Worm (Caenorhabditis elegans) whole organism, L1 larva: ENCODE results near the gene srh-200.

ENCODE experiments used
- Y116A8C.19 ChIP-seq: sonication (generic microtip); optimal IDR thresholded peaks from 2 replicates; lab custom pipeline; 2016; ENCODE audit warnings: missing compliant biosample characterization, missing genetic modification characterization, borderline replicate concordance
- aha-1 ChIP-seq: fragments of 150-350 bp; optimal IDR thresholded peaks from 2 replicates; lab custom pipeline; 2014; ENCODE audit warnings: missing biosample characterization, missing genetic modification characterization
- alr-1 ChIP-seq: fragments of 200-800 bp; sonication (Bioruptor generic); optimal IDR thresholded peaks from 2 replicates; lab custom pipeline; 2018; ENCODE audit warnings: borderline replicate concordance, mild to moderate bottlenecking, missing genetic modification characterization, missing compliant biosample characterization
- aly-2 ChIP-seq: fragments of 150-350 bp; optimal IDR thresholded peaks from 2 replicates; lab custom pipeline; 2014; ENCODE audit warnings: missing biosample characterization, missing genetic modification characterization
- ama-1 ChIP-seq: fragments of 150-350 bp; optimal IDR thresholded peaks from 2 replicates; lab custom pipeline; 2014
- ceh-63 ChIP-seq: fragments of 200-800 bp; sonication (Bioruptor generic); optimal IDR thresholded peaks from 2 replicates; lab custom pipeline; 2018; ENCODE audit warnings: mild to moderate bottlenecking, missing genetic modification characterization, missing compliant biosample characterization
- efl-3 ChIP-seq: fragments of 200-800 bp; sonication (Bioruptor generic); optimal IDR thresholded peaks from 2 replicates; lab custom pipeline; 2018; ENCODE audit warnings: mild to moderate bottlenecking, missing genetic modification characterization, missing compliant biosample characterization
- egl-27 ChIP-seq, 2 experiments: fragments of 150-350 bp in 1 of 2; sonication (generic microtip); optimal IDR thresholded peaks; 3 replicates each; lab custom pipeline; 2017 to 2018; ENCODE audit warnings: missing biosample characterization in 2 of 2, missing genetic modification characterization in 2 of 2, missing genetic modification reagents in 2 of 2
- elt-3 ChIP-seq, 6 experiments: fragments of 150-350 bp in 1 of 6; sonication (generic microtip); optimal IDR thresholded peaks; 2 replicates each; lab custom pipeline; 2017 to 2018; ENCODE audit warnings: missing biosample characterization in 6 of 6, missing genetic modification characterization in 6 of 6, inconsistent platforms in 1 of 6
- fkh-8 ChIP-seq: sonication (generic microtip); optimal IDR thresholded peaks from 2 replicates; lab custom pipeline; 2016; ENCODE audit warnings: mild to moderate bottlenecking, missing genetic modification characterization, missing compliant biosample characterization
- fos-1 ChIP-seq: fragments of 150-350 bp; optimal IDR thresholded peaks from 2 replicates; lab custom pipeline; 2014; ENCODE audit warnings: missing biosample characterization, missing genetic modification characterization
- hlh-17 ChIP-seq: fragments of 200-800 bp; sonication (Bioruptor generic); optimal IDR thresholded peaks from 2 replicates; lab custom pipeline; 2018; ENCODE audit warnings: missing genetic modification characterization, mild to moderate bottlenecking, missing compliant biosample characterization, moderate library complexity, borderline replicate concordance
- hlh-4 ChIP-seq: sonication (generic microtip); optimal IDR thresholded peaks from 2 replicates; lab custom pipeline; 2016; ENCODE audit warnings: mild to moderate bottlenecking, missing genetic modification characterization, missing compliant biosample characterization
- isw-1 ChIP-seq: fragments of 200-800 bp; sonication (Bioruptor generic); IDR thresholded peaks from 2 replicates; pipeline ENCODE4 v1.3.6; 2022; ENCODE audit warnings: missing genetic modification characterization, missing compliant biosample characterization
- lin-13 ChIP-seq: fragments of 150-350 bp; optimal IDR thresholded peaks from 2 replicates; lab custom pipeline; 2014; ENCODE audit warnings: missing biosample characterization, missing genetic modification reagents, missing genetic modification characterization
- lin-14 ChIP-seq: fragments of 200-800 bp; sonication (Bioruptor generic); optimal IDR thresholded peaks from 2 replicates; lab custom pipeline; 2018; ENCODE audit warnings: mild to moderate bottlenecking, missing genetic modification characterization, moderate library complexity, missing compliant biosample characterization
- lin-15B ChIP-seq: fragments of 150-350 bp; sonication (generic microtip); optimal IDR thresholded peaks from 3 replicates; lab custom pipeline; 2014; ENCODE audit warnings: missing biosample characterization, missing genetic modification characterization
- lsy-2 ChIP-seq, 2 experiments: fragments of 150-350 bp; optimal IDR thresholded peaks; 2 replicates each; lab custom pipeline; 2014; ENCODE audit warnings: missing biosample characterization in 2 of 2, missing genetic modification characterization in 2 of 2
- mab-9 ChIP-seq: fragments of 200-800 bp; sonication (Bioruptor generic); IDR thresholded peaks from 2 replicates; pipeline ENCODE4 v1.3.6; 2022; ENCODE audit warnings: missing genetic modification reagents, missing genetic modification characterization, missing compliant biosample characterization
- nhr-11 ChIP-seq: fragments of 150-350 bp; optimal IDR thresholded peaks from 2 replicates; lab custom pipeline; 2014; ENCODE audit warnings: missing biosample characterization, missing genetic modification characterization
- nhr-237 ChIP-seq: fragments of 150-350 bp; optimal IDR thresholded peaks from 2 replicates; lab custom pipeline; 2014; ENCODE audit warnings: missing biosample characterization, missing genetic modification characterization
- nhr-28 ChIP-seq: fragments of 150-350 bp; optimal IDR thresholded peaks from 2 replicates; lab custom pipeline; 2014; ENCODE audit warnings: missing biosample characterization, missing genetic modification characterization
- nhr-47 ChIP-seq: sonication (generic microtip); optimal IDR thresholded peaks from 2 replicates; lab custom pipeline; 2016; ENCODE audit warnings: mild to moderate bottlenecking, missing genetic modification characterization, moderate library complexity, missing compliant biosample characterization
- nhr-71 ChIP-seq: sonication (generic microtip); optimal IDR thresholded peaks from 2 replicates; lab custom pipeline; 2016; ENCODE audit warnings: mild to moderate bottlenecking, missing genetic modification characterization, moderate library complexity, missing compliant biosample characterization
- nhr-76 ChIP-seq: sonication (generic microtip); optimal IDR thresholded peaks from 2 replicates; lab custom pipeline; 2017; ENCODE audit warnings: missing biosample characterization, missing genetic modification characterization
- nhr-85 ChIP-seq: sonication (generic microtip); peaks from one replicate; lab custom pipeline; 2016; ENCODE audit warnings: missing genetic modification characterization, inconsistent platforms, missing compliant biosample characterization
- nhr-90 ChIP-seq: sonication (generic microtip); optimal IDR thresholded peaks from 2 replicates; lab custom pipeline; 2016; ENCODE audit warnings: mild to moderate bottlenecking, missing genetic modification characterization, missing compliant biosample characterization; ENCODE audit not compliant: poor library complexity
- rnt-1 ChIP-seq: sonication (generic microtip); optimal IDR thresholded peaks from 2 replicates; lab custom pipeline; 2016; ENCODE audit warnings: mild to moderate bottlenecking, missing genetic modification characterization, moderate library complexity, missing compliant biosample characterization
- snpc-4 ChIP-seq: fragments of 150-350 bp; optimal IDR thresholded peaks from 2 replicates; lab custom pipeline; 2014; ENCODE audit warnings: missing biosample characterization, missing genetic modification characterization
- snu-23 ChIP-seq: sonication (generic microtip); optimal IDR thresholded peaks from 2 replicates; lab custom pipeline; 2016; ENCODE audit warnings: missing genetic modification characterization, missing compliant biosample characterization
- sup-37 ChIP-seq: fragments of 200-800 bp; sonication (Bioruptor generic); optimal IDR thresholded peaks from 2 replicates; lab custom pipeline; 2018; ENCODE audit warnings: mild to moderate bottlenecking, missing genetic modification characterization, missing compliant biosample characterization
- unc-30 ChIP-seq: sonication (generic microtip); optimal IDR thresholded peaks from 2 replicates; lab custom pipeline; 2017; ENCODE audit warnings: missing biosample characterization, missing genetic modification characterization
- xbp-1 ChIP-seq: sonication (generic microtip); optimal IDR thresholded peaks from 2 replicates; lab custom pipeline; 2016; ENCODE audit warnings: missing genetic modification characterization, missing compliant biosample characterization
- ztf-11 ChIP-seq, 2 experiments: sonication (generic microtip); optimal IDR thresholded peaks; 2 replicates each; lab custom pipeline; 2016 to 2017; ENCODE audit warnings: missing genetic modification characterization in 2 of 2, missing biosample characterization in 1 of 2, missing compliant biosample characterization in 1 of 2

Gene srh-200

DNA sequence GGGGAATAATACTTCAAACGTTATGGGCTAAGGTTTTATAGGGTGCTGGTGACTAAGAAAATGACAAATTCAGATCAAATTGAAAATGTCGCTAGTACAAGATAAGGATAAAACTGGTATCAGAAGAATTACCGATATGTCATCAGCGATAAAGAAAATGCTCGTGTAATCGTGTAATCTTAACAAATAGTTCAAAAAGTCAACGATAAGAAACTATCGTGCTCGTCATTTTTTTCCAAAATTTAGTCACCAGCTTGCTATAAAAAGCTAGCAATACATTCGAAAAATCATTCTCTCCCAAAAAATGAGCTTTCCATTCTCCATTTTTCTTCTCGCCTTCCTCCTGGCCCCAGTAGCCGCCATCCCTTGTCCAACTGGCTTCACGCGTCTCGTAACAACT is 15.7 kb downstream of the srh-200 start, which contains the start of gene clec-45 (continued):
- TF ChIP-seq nhr-76 (tag; lab: Kevin White, UChicago): no peak
- no peak for TF ChIP-seq fkh-8 (tag; lab: Kevin White, UChicago)

DNA sequence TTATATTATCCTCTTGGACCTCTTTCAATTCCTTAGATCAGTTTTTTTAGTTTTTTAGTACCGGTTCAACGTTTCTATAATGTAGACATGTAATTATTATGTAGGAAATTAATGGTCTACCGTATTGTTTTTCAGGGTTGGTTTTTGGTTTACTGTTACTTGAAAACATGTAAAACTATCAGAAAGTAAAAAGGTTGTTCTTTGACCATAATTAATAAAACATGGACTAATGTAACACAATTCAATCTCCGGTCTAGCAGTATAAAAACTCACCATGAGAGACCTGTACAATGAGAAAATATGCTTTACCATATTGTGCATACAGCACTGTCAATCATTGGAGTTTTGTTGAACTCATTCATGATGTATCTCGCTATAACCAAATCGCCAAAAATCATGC is 18.0 kb downstream of the srh-200 start, which contains the start of gene srd-29:
TSS of gene srd-29 (plus strand) at position 301 of the 400 bp plus-strand sequence.
- TF ChIP-seq nhr-11 (tag; lab: Kevin White, UChicago) (no peak), nhr-71 (no peak), efl-3 (GFP tag; lab: Kevin White, UChicago) (no peak), egl-27 (tag; optimal IDR thresholded peaks at IDR 0.05; lab: Kevin White, UChicago) (no peak), mab-9 (GFP tag; lab: Robert Waterston, UW) (no peak), aha-1 (tag; lab: Kevin White, UChicago) (no peak), nhr-47 (tag; lab: Kevin White, UChicago) (no peak), fos-1 (tag; lab: Kevin White, UChicago) (no peak), hlh-17 (GFP tag; lab: Kevin White, UChicago) (no peak), lsy-2 (tag; optimal IDR thresholded peaks at IDR 0.05; lab: Kevin White, UChicago) (no peak), nhr-237 (tag; lab: Kevin White, UChicago) (no peak), hlh-4 (tag; lab: Kevin White, UChicago) (no peak), isw-1 (GFP tag; lab: Robert Waterston, UW) (no peak), rnt-1 (tag; lab: Kevin White, UChicago) (no peak), alr-1 (no peak), ztf-11 (tag; optimal IDR thresholded peaks at IDR 0.05; lab: Kevin White, UChicago) (no peak), ceh-63 (GFP tag; lab: Kevin White, UChicago) (no peak), lin-14 (GFP tag; lab: Kevin White, UChicago) (no peak)

DNA sequence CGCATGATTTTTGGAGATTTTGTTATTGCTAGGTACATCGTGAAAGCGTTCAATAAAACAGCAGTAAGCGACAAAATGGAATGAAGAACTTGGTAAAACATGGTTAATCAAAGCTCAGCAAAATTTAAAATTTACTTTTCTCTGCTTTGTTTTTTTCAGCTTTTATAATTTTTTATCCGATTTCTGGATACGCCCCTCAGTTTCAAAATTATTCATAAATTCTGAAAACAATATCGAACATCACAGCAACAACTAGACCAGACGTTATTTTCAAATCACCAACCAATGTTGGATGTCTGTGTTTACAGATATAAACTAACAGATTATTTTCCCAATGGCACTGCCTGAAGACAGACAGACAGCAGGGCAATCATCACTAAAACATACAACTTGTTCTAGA is 18.8 kb downstream of the srh-200 start, which contains the start of gene srd-31:
TSS of gene srd-31 (minus strand) at position 101 of the 400 bp plus-strand sequence.
- no peak for TF ChIP-seq Y116A8C.19 (tag; lab: Kevin White, UChicago)

DNA sequence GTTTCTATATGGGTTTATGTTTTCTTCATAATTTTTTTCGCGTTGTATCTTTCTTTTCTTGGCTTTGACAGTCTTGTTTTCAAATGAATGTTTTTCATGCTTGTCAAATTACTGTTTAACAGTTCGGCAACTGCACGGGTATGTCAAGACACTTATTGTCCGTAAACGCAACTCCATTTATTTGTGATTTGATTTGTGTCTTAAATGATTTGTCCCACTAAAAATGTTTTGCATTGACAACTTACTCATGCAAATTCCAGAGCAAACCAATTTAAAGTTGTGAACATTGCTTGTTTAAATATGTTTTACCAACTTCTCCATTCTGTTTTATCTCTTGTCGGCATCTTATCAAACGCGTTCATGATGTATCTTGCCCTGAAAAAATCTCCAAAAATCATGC is 21.7 kb downstream of the srh-200 start, which contains the start of gene srd-25:
TSS of gene srd-25 (plus strand) at position 301 of the 400 bp plus-strand sequence.
- no peak for TF ChIP-seq sup-37 (GFP tag; lab: Kevin White, UChicago)

DNA sequence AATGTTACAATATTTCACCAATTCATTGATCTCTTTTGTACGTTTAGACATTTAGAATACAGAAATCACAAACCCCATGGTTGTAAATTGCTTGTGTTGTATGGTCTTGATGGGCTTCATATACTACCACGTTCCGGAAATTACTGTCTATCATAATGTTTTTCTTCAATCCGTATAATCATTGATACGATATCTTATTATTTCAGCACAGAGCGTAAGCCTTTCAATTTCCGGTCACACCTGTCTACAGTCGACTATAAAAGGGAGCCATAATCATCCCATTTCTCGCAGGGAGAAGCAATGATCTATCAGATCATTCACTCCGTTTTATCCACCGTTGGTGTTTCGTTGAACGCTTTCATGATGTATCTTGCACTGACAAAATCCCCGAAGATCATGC is 24.0 kb downstream of the srh-200 start, which contains the start of gene srd-30:
TSS of gene srd-30 (plus strand) at position 301 of the 400 bp plus-strand sequence.
- no peak for TF ChIP-seq aly-2 (tag; lab: Kevin White, UChicago)
- no peak for TF ChIP-seq egl-27 (tag; optimal IDR thresholded peaks at IDR 0.05; lab: Kevin White, UChicago)
- no peak for TF ChIP-seq unc-30 (tag; lab: Kevin White, UChicago)
- TF ChIP-seq lin-13: no peak
- TF ChIP-seq lin-15B (tag; lab: Kevin White, UChicago): no peak
- TF ChIP-seq nhr-71: no peak
- no peak for TF ChIP-seq ztf-11 (tag; optimal IDR thresholded peaks at IDR 0.05; lab: Kevin White, UChicago)
- no peak for TF ChIP-seq snu-23 (GFP tag; lab: Kevin White, UChicago)
- TF ChIP-seq fkh-8 (tag; lab: Kevin White, UChicago): no peak
- TF ChIP-seq elt-3 (tag; optimal IDR thresholded peaks at IDR 0.05; lab: Kevin White, UChicago): no peak
- TF ChIP-seq ama-1 (lab: Kevin White, UChicago): no peak
- no peak for TF ChIP-seq nhr-85 (tag; lab: Kevin White, UChicago)
- TF ChIP-seq xbp-1 (tag; lab: Kevin White, UChicago): no peak
- TF ChIP-seq nhr-90 (tag; lab: Kevin White, UChicago): no peak
- no peak for TF ChIP-seq snpc-4 (tag; lab: Kevin White, UChicago)
- TF ChIP-seq fos-1 (tag; lab: Kevin White, UChicago): no peak
- TF ChIP-seq nhr-28 (tag; lab: Kevin White, UChicago): no peak
- TF ChIP-seq Y116A8C.19 (tag; lab: Kevin White, UChicago): no peak
- TF ChIP-seq, all 84 proteins: peak for 0
